Fruit fly (Drosophila melanogaster) whole organism, wandering third instar larva: Measurements from ENCODE around the gene CG6652.

Experiments used
- CrebA ChIP-seq: fragments of 200-800 bp; sonication (Bioruptor generic); optimal IDR thresholded peaks from 2 replicates; lab custom pipeline; 2016; ENCODE audit warnings: missing biosample characterization, mild to moderate bottlenecking, missing genetic modification characterization, borderline replicate concordance
- HLH106 ChIP-seq: fragments of 200-800 bp; optimal IDR thresholded peaks from 3 replicates; lab custom pipeline; 2019; ENCODE audit warnings: missing biosample characterization, mild to moderate bottlenecking, missing genetic modification characterization, moderate library complexity
- Myc ChIP-seq: fragments of >200 bp; optimal IDR thresholded peaks from 2 replicates; lab custom pipeline; 2017
- br ChIP-seq: fragments of 200-800 bp; sonication (Bioruptor generic); optimal IDR thresholded peaks from 2 replicates; lab custom pipeline; 2016; ENCODE audit warnings: missing biosample characterization, missing genetic modification characterization
- brk ChIP-seq: fragments of 200-800 bp; sonication (Bioruptor generic); optimal IDR thresholded peaks from 2 replicates; lab custom pipeline; 2016; ENCODE audit warnings: missing biosample characterization, mild to moderate bottlenecking, missing genetic modification characterization
- psq ChIP-seq: fragments of 200-800 bp; sonication (Bioruptor generic); optimal IDR thresholded peaks from 3 replicates; lab custom pipeline; 2017; ENCODE audit warnings: missing biosample characterization, mild to moderate bottlenecking, missing genetic modification characterization, moderate library complexity

- TF ChIP-seq Myc (lab: Kevin White, UChicago), result no peak
- TF ChIP-seq HLH106 (tag; lab: Kevin White, UChicago), result no peak
- TF ChIP-seq brk (GFP tag; lab: Kevin White, UChicago), result no peak
- TF ChIP-seq br (GFP tag; lab: Kevin White, UChicago), result no peak
- TF ChIP-seq psq (GFP tag; lab: Kevin White, UChicago), result no peak
- no peak for TF ChIP-seq CrebA
These were observed 29.8 kb upstream of the CG6652 start for dm6 chr3L:17052388-17052905.
